Fruit fly (Drosophila melanogaster): ENCODE measurements around the gene Acbp5.

Acbp5 gene

dm6 chr3L:8748839-8749238, 39.5 kb downstream of the Acbp5 start (continued):
- TF ChIP-seq CG8388 (GFP tag; optimal IDR thresholded peaks at IDR 0.05) (no peak), pho (GFP tag; optimal IDR thresholded peaks at IDR 0.05) (no peak), jing (GFP tag; optimal IDR thresholded peaks at IDR 0.05) (no peak), Drgx (GFP tag; IDR thresholded peaks at IDR 0.05) (no peak), Dfd (GFP tag; optimal IDR thresholded peaks at IDR 0.05) (no peak), Med (GFP tag) (peak; percentile 80), dpn (GFP tag; optimal IDR thresholded peaks at IDR 0.05) (peak; percentile 5 to 42), so (GFP tag; IDR thresholded peaks at IDR 0.05) (no peak), CG12744 (GFP tag; optimal IDR thresholded peaks at IDR 0.05) (no peak), Gug (GFP tag; IDR thresholded peaks at IDR 0.05) (0 out of 4 replicates have a peak, but pooled peaks have one; percentile 55), gt (GFP tag; IDR thresholded peaks at IDR 0.05) (no peak), PHDP (tag; optimal IDR thresholded peaks at IDR 0.05) (no peak), az2 (GFP tag; optimal IDR thresholded peaks at IDR 0.05) (peak; percentile 46), bsh (GFP tag; optimal IDR thresholded peaks at IDR 0.05) (no peak), stwl (tag; optimal IDR thresholded peaks at IDR 0.05) (peak; percentile 65), Ets97D (GFP tag; optimal IDR thresholded peaks at IDR 0.05) (peak; percentile 19), CG10267 (tag; optimal IDR thresholded peaks at IDR 0.05) (no peak), CG17568 (GFP tag; optimal IDR thresholded peaks at IDR 0.05) (no peak), sob (GFP tag; IDR thresholded peaks at IDR 0.05) (peak; percentile 51; the same call in 1 of the 2 replicates), CG4282 (GFP tag; optimal IDR thresholded peaks at IDR 0.05) (no peak), CG17829 (tag; optimal IDR thresholded peaks at IDR 0.05) (peak; percentile 24), CG9876 (GFP tag; optimal IDR thresholded peaks at IDR 0.05) (peak; percentile 12), sc (optimal IDR thresholded peaks at IDR 0.05) (no peak), sc (GFP tag; optimal IDR thresholded peaks at IDR 0.05) (no peak), Ptx1 (GFP tag; IDR thresholded peaks at IDR 0.05) (peak; percentile 71), ken (GFP tag; IDR thresholded peaks at IDR 0.05) (no peak; the same call in 2 of the 3 replicates), Mes4 (GFP tag; optimal IDR thresholded peaks at IDR 0.05) (no peak), pita (GFP tag; optimal IDR thresholded peaks at IDR 0.05) (peak; percentile 54), CG2712 (tag; optimal IDR thresholded peaks at IDR 0.05) (peak; percentile 32), ham (GFP tag; IDR thresholded peaks at IDR 0.05) (no peak), CG14667 (GFP tag; IDR thresholded peaks at IDR 0.05) (0 out of 2 replicates have a peak, but pooled peaks have one; percentile 15), otp (GFP tag; IDR thresholded peaks at IDR 0.05) (no peak), ab (GFP tag; optimal IDR thresholded peaks at IDR 0.05) (no peak), Spps (tag; optimal IDR thresholded peaks at IDR 0.05) (no peak), CG11696 (GFP tag; IDR thresholded peaks at IDR 0.05) (no peak), CG9215 (GFP tag; IDR thresholded peaks at IDR 0.05) (peak; percentile 35; the same call in 1 of the 2 replicates), salm (tag; optimal IDR thresholded peaks at IDR 0.05) (no peak), CG10979 (tag; optimal IDR thresholded peaks at IDR 0.05) (no peak), CG10959 (GFP tag; IDR thresholded peaks at IDR 0.05) (no peak), fd96Cb (tag; optimal IDR thresholded peaks at IDR 0.05) (no peak), gem (tag; optimal IDR thresholded peaks at IDR 0.05) (peak; percentile 19), CG1602 (GFP tag; optimal IDR thresholded peaks at IDR 0.05) (peak; percentile 26), Dll (GFP tag; IDR thresholded peaks at IDR 0.05; ENCODE audit: partially characterized antibody) (no peak), Hr51 (GFP tag; optimal IDR thresholded peaks at IDR 0.05) (no peak), nom (GFP tag; optimal IDR thresholded peaks at IDR 0.05) (no peak), CG9817 (tag; optimal IDR thresholded peaks at IDR 0.05) (peak; percentile 51), caup (GFP tag; optimal IDR thresholded peaks at IDR 0.05; ENCODE audit: severe bottlenecking) (no peak), maf-S (GFP tag; optimal IDR thresholded peaks at IDR 0.05) (no peak), CG31365 (tag; optimal IDR thresholded peaks at IDR 0.05) (no peak), tin (GFP tag; optimal IDR thresholded peaks at IDR 0.05) (peak; percentile 10), CG10462 (GFP tag; optimal IDR thresholded peaks at IDR 0.05) (no peak), CTCF (GFP tag; optimal IDR thresholded peaks at IDR 0.05) (peak; percentile 98)

Measured in whole organism, embryonic.